Fruit fly (Drosophila melanogaster) whole organism: ENCODE data around the gene CG9356.

ENCODE experiments used
- CG8478 ChIP-seq: fragments of >200 bp; optimal IDR thresholded peaks from 2 replicates; lab custom pipeline; 2018; ENCODE audit warnings: inconsistent platforms
- Dll ChIP-seq: fragments of >200 bp; optimal IDR thresholded peaks from 2 replicates; lab custom pipeline; 2017
- EcR ChIP-seq, 2 experiments: fragments of >200 bp; optimal IDR thresholded peaks; 2 replicates each; lab custom pipeline; 2017; ENCODE audit warnings: missing biosample characterization in 2 of 2, missing genetic modification characterization in 2 of 2, missing genetic modification reagents in 2 of 2
- pan ChIP-seq: fragments of >200 bp; optimal IDR thresholded peaks from 2 replicates; lab custom pipeline; 2017
- psq ChIP-seq: fragments of >200 bp; optimal IDR thresholded peaks from 2 replicates; lab custom pipeline; 2017
- usp ChIP-seq: fragments of >200 bp; optimal IDR thresholded peaks from 2 replicates; lab custom pipeline; 2017; ENCODE audit warnings: missing biosample characterization, missing genetic modification characterization, mixed read lengths

Gene CG9356

dm6 chr3R:9430344-9431253 lies 26.5 kb upstream of the CG9356 start:
- no peak for TF ChIP-seq CG8478 (lab: Kevin White, UChicago)
- no peak for TF ChIP-seq Dll (lab: Kevin White, UChicago)
- TF ChIP-seq usp (GFP tag; lab: Kevin White, UChicago), result no peak
- no peak for TF ChIP-seq psq (lab: Kevin White, UChicago)
- TF ChIP-seq EcR (GFP tag; optimal IDR thresholded peaks at IDR 0.05; lab: Kevin White, UChicago), result no peak
- TF ChIP-seq pan (lab: Kevin White, UChicago), result no peak

- TF ChIP-seq CG8478 (lab: Kevin White, UChicago) (no peak), EcR (GFP tag; optimal IDR thresholded peaks at IDR 0.05; lab: Kevin White, UChicago) (no peak), Dll (lab: Kevin White, UChicago) (no peak), psq (lab: Kevin White, UChicago) (no peak), pan (lab: Kevin White, UChicago) (no peak), usp (GFP tag; lab: Kevin White, UChicago) (no peak)
These were observed 24.9 kb upstream of the CG9356 start for dm6 chr3R:9428988-9429387.

DNA sequence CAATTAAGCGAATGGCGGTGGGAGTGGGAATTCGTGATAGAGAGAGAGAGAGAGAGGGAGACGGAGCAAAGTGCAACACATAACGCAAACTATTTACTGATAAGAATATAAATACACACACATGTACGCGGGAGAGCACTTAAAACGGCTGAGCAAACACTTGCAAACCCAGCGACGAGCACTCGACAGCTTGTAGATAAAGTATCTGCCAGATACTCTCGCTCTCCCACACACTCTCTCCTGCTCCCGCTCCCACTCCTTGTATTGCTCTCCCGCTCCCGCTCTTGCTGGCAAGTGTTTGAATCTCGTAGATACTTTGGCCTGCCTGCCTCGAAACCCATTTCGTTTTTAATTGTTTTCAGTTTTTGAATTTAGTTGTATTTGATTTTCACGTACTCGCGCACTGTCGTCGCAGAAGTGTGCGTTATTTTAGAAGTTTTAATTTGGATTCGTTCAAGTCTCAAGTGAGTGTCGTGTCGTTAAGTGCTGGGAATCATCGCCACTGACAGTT lies 24.2 kb upstream of the CG9356 start:
- TF ChIP-seq Dll (lab: Kevin White, UChicago), result peak; percentile 88
- TF ChIP-seq usp (GFP tag; lab: Kevin White, UChicago), result no peak
- TF ChIP-seq pan (lab: Kevin White, UChicago), result no peak
- no peak for TF ChIP-seq psq (lab: Kevin White, UChicago)

- no peak for TF ChIP-seq Dll (lab: Kevin White, UChicago)
- no peak for TF ChIP-seq CG8478 (lab: Kevin White, UChicago)
- no peak for TF ChIP-seq EcR (GFP tag; optimal IDR thresholded peaks at IDR 0.05; lab: Kevin White, UChicago)
- no peak for TF ChIP-seq psq (lab: Kevin White, UChicago)
These were observed 23.3 kb upstream of the CG9356 start for dm6 chr3R:9427328-9427727.

DNA sequence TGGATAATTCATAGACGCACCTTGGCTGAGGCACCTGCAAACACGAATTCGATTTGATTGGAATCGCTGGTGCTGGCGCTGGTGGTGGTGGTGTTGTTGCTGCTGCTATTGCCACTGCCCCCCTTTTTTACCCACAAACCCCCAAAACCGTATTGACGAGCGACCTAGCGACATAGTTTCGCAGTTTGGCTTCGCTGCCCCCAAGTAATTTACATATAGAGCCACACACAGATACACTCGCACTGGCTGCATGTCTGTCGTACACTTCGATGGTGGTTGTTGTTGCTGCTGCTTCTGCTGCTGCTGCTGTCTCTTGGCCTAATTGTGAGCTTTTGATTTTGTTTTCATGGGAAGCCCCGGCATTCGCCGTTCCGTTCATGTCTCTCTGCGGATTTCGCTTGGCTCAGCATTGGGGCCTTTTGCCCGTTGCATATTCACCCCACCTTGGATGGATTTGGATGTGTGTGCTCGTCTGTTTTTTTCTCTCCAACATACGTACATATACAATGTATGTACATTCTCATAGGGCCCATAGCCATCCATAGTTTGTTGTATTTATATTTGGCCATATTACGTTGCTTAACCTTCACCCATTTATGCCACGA lies 20.1 kb upstream of the CG9356 start:
- TF ChIP-seq CG8478 (lab: Kevin White, UChicago) (no peak), usp (GFP tag; lab: Kevin White, UChicago) (no peak), EcR (GFP tag; optimal IDR thresholded peaks at IDR 0.05; lab: Kevin White, UChicago) (no peak), psq (lab: Kevin White, UChicago) (no peak), pan (lab: Kevin White, UChicago) (no peak), Dll (lab: Kevin White, UChicago) (no peak)

DNA sequence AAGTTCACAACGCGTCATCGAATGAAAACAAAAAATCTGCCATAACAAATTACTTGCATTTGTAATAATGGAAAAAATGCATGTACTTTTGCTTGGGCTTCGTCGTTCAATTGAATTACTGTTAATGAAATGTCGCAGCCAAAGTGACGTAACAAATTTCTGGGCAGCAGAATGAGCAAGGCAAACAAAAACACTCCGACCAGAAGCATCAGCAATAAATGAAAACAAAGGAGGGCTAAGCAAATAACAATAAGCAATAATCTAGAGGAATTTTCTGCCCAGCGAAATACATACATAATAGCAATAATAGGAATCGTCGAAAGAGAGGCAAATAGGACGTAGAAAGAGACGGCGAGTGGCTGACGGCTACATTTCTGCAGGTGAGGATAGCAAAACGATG lies 18.3 kb upstream of the CG9356 start:
- TF ChIP-seq Dll (lab: Kevin White, UChicago) (no peak), EcR (GFP tag; optimal IDR thresholded peaks at IDR 0.05; lab: Kevin White, UChicago) (no peak), psq (lab: Kevin White, UChicago) (no peak), usp (GFP tag; lab: Kevin White, UChicago) (no peak), pan (lab: Kevin White, UChicago) (no peak), CG8478 (lab: Kevin White, UChicago) (no peak)

DNA sequence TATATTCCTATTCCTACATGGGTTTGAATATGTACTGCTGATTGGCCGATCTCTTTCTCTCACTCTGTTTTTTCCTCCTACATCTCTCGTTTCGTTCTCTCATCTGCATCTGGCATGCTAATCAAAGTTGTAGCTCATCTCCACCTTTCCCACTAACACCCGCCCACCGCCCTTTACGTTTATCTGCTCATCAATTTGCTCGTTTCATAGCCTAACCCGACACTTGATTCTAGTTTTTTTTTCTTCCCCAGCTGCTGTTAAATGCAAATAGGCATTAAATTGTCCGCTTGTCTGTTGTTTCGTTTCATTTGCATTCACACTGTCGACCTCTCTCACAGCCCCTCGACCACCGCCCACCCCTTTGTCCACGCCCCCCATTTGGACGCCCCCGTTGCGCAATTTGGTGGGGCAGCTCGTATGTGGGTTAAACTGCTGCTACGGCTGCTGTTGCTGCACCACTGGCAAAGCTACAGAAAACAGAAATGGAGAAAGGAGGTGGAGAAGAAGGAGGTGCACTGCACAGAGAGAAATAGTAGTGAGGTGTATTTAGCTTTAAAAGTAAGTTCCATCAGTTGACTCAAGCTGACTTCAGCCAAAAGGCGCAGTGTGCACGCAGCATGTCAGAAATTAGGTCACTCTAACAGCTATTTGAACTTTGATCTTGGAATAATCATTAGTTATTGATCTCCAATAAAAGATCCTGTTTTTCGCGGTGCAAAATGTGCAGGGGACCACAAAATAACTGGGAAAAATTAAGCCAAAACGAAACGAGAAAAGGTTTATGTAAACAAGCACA lies 16.6 kb upstream of the CG9356 start:
- TF ChIP-seq usp (GFP tag; lab: Kevin White, UChicago) (no peak), Dll (lab: Kevin White, UChicago) (no peak), EcR (GFP tag; optimal IDR thresholded peaks at IDR 0.05; lab: Kevin White, UChicago) (no peak), pan (lab: Kevin White, UChicago) (no peak), psq (lab: Kevin White, UChicago) (no peak), CG8478 (lab: Kevin White, UChicago) (no peak)

dm6 chr3R:9419300-9419652 lies 15.2 kb upstream of the CG9356 start:
- TF ChIP-seq Dll (lab: Kevin White, UChicago), result peak; percentile 95
- no peak for TF ChIP-seq CG8478 (lab: Kevin White, UChicago)

DNA sequence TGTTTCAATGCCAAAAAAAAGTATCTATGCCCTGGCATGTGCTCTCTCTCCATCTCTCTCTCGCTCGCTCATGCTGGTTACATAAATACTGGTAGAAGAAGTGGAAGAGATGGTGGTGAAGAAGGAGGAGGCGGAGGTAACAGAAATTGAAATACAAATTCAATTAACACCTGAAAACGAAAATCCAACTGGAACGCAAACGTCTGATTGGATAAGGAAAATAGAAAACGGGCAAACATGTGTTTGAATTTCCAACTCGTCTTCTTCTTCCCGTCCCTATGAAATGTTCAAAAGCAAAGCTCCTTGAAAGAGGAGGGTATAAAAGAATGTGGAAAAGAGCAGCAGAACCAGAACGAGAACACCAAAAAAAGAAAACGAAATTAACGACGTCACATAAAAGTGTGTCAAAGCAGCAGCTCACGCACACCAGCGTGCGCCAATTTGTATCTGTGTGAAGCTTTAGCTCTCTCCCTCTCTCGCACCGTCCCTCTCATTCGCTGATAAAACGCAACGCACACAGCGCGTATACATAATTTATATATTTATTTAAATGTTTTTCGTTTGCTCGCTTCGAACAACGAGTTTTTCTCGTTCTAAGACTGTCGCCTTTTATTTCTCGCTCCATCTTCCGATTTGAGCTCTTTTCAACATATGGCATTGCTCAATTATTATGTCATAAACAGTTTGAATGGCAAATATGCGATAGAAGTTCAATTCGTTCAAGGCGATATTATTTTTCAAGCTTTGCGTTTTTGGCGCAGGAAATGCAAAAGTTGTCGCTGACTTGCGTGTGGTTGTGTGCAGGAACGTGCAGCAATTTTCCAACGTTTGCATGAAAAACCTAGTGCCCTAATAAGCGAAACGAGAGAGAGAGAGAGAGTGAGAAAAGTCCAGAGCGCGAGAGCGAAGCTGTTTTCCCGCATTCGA lies 14.6 kb upstream of the CG9356 start:
- TF ChIP-seq usp (GFP tag; lab: Kevin White, UChicago), result no peak
- no peak for TF ChIP-seq psq (lab: Kevin White, UChicago)
- no peak for TF ChIP-seq pan (lab: Kevin White, UChicago)
- TF ChIP-seq EcR (GFP tag; optimal IDR thresholded peaks at IDR 0.05; lab: Kevin White, UChicago), result no peak
- TF ChIP-seq CG8478 (lab: Kevin White, UChicago), result no peak
- no peak for TF ChIP-seq Dll (lab: Kevin White, UChicago)
